Fruit fly (Drosophila melanogaster): ENCODE data around the gene Lk6.

The Lk6 gene

DNA sequence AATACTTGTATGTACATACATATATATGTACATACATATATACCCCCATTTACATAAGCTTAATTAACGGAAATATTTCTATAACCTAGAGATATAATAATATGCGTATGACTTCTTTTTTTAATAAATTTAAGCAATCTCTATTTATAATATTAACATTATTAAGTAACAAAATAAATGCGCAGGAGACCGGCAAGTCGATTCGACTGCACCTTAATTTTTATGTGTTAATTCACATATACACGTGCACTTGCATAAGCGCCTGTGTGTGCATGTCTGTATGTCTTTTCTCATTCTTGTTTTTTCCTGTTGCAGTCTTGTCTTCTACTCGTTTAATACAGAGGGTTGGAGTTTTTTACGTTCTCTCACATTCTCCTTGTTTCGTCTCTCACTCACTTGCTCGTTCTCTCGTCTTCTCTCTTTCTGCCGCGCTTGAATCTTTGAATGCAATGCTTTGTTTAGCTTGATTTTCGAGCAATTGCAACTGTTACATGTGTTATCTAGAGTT lies 16.0 kb upstream of the Lk6 start (continued):
- TF ChIP-seq slou (GFP tag; optimal IDR thresholded peaks at IDR 0.05), result peak; percentile 34
- TF ChIP-seq Rx (GFP tag; IDR thresholded peaks at IDR 0.05), result peak; percentile 73
- TF ChIP-seq CG1792 (GFP tag; optimal IDR thresholded peaks at IDR 0.05), result no peak
- TF ChIP-seq CG1529 (GFP tag; optimal IDR thresholded peaks at IDR 0.05), result peak; percentile 94
- no peak for TF ChIP-seq C15 (GFP tag; IDR thresholded peaks at IDR 0.05)
- no peak for TF ChIP-seq Sin3A (optimal IDR thresholded peaks at IDR 0.05)
- peak; percentile 78 for TF ChIP-seq B-H1 (GFP tag; IDR thresholded peaks at IDR 0.05)
- peak; percentile 87 for TF ChIP-seq CG17802 (tag; optimal IDR thresholded peaks at IDR 0.05)
- TF ChIP-seq Oli (tag; optimal IDR thresholded peaks at IDR 0.05), result peak; percentile 95
- peak; percentile 93 for TF ChIP-seq CG10959 (GFP tag; IDR thresholded peaks at IDR 0.05)
- 0 out of 2 replicates have a peak, but pooled peaks have one; percentile 12 for TF ChIP-seq MBD-R2 (GFP tag; IDR thresholded peaks at IDR 0.05)
- no peak for TF ChIP-seq CG11696 (GFP tag; IDR thresholded peaks at IDR 0.05)
- peak; percentile 95 for TF ChIP-seq gcm (GFP tag; optimal IDR thresholded peaks at IDR 0.05)
- peak; percentile 81 for TF ChIP-seq H2.0 (GFP tag; IDR thresholded peaks at IDR 0.05)
- TF ChIP-seq CG6683 (GFP tag; optimal IDR thresholded peaks at IDR 0.05), result peak; percentile 61
- TF ChIP-seq Abd-B (GFP tag; optimal IDR thresholded peaks at IDR 0.05), result peak; percentile 96
- TF ChIP-seq mirr (GFP tag; optimal IDR thresholded peaks at IDR 0.05), result no peak
- no peak for TF ChIP-seq prd (optimal IDR thresholded peaks at IDR 0.05)
- TF ChIP-seq prd (GFP tag; IDR thresholded peaks at IDR 0.05), result peak; percentile 93
- TF ChIP-seq CG15269 (tag; optimal IDR thresholded peaks at IDR 0.05), result peak; percentile 78
- TF ChIP-seq pb (GFP tag; optimal IDR thresholded peaks at IDR 0.05), result no peak
- no peak for TF ChIP-seq Bgb (GFP tag; IDR thresholded peaks at IDR 0.05; ENCODE audit: partially characterized antibody)
- peak; percentile 79 for TF ChIP-seq gt (GFP tag; IDR thresholded peaks at IDR 0.05)
- TF ChIP-seq CG6689 (GFP tag; IDR thresholded peaks at IDR 0.05), result peak; percentile 88
- peak; percentile 73 for TF ChIP-seq scrt (GFP tag; optimal IDR thresholded peaks at IDR 0.05)
- peak; percentile 79 for TF ChIP-seq CG5180 (GFP tag; optimal IDR thresholded peaks at IDR 0.05)
- TF ChIP-seq CG14860 (GFP tag; IDR thresholded peaks at IDR 0.05; ENCODE audit: partially characterized antibody), result no peak
- TF ChIP-seq fru (optimal IDR thresholded peaks at IDR 0.05), result no peak
- TF ChIP-seq dmrt11E (tag; optimal IDR thresholded peaks at IDR 0.05), result peak; percentile 100
- peak; percentile 26 for TF ChIP-seq CG18011 (GFP tag; optimal IDR thresholded peaks at IDR 0.05)
- peak; percentile 71 for TF ChIP-seq dimm (GFP tag; IDR thresholded peaks at IDR 0.05)
- TF ChIP-seq CG7745 (tag; optimal IDR thresholded peaks at IDR 0.05), result peak; percentile 23
- peak; percentile 44 for TF ChIP-seq slp2 (GFP tag; optimal IDR thresholded peaks at IDR 0.05)
- TF ChIP-seq CG17568 (GFP tag; optimal IDR thresholded peaks at IDR 0.05), result peak; percentile 76
- peak; percentile 41; the same call in 1 of the 2 replicates for TF ChIP-seq dati (GFP tag; IDR thresholded peaks at IDR 0.05)
- peak; percentile 28 for TF ChIP-seq CG9797 (GFP tag; optimal IDR thresholded peaks at IDR 0.05)
- peak; percentile 56 for TF ChIP-seq Ets65A (GFP tag)
- peak; percentile 12 for TF ChIP-seq CG15514 (GFP tag; optimal IDR thresholded peaks at IDR 0.05)
- TF ChIP-seq CG4328 (GFP tag; optimal IDR thresholded peaks at IDR 0.05), result peak; percentile 65
- TF ChIP-seq toy (GFP tag; IDR thresholded peaks at IDR 0.05), result no peak
- TF ChIP-seq CG10147 (GFP tag; optimal IDR thresholded peaks at IDR 0.05), result peak; percentile 74
- no peak for TF ChIP-seq CG8089 (GFP tag; optimal IDR thresholded peaks at IDR 0.05)
- no peak for TF ChIP-seq CG6791 (GFP tag; IDR thresholded peaks at IDR 0.05; ENCODE audit: partially characterized antibody)
- TF ChIP-seq ERR (GFP tag; optimal IDR thresholded peaks at IDR 0.05), result no peak
- peak; percentile 22 for TF ChIP-seq CG3838 (GFP tag; optimal IDR thresholded peaks at IDR 0.05)
- peak; percentile 90 for TF ChIP-seq Chrac-16 (GFP tag; optimal IDR thresholded peaks at IDR 0.05)
- no peak for TF ChIP-seq CG4282 (GFP tag; optimal IDR thresholded peaks at IDR 0.05)
- no peak for TF ChIP-seq bigmax (GFP tag; optimal IDR thresholded peaks at IDR 0.05)
- peak; percentile 30; the same call in 1 of the 2 replicates for TF ChIP-seq E2f2 (GFP tag; IDR thresholded peaks at IDR 0.05)
- TF ChIP-seq CG10274 (GFP tag; optimal IDR thresholded peaks at IDR 0.05), result peak; percentile 100
- peak; percentile 88 for TF ChIP-seq salm (tag; optimal IDR thresholded peaks at IDR 0.05)
- TF ChIP-seq Hr3 (GFP tag; optimal IDR thresholded peaks at IDR 0.05), result peak; percentile 95
